Worm (Caenorhabditis elegans): Measurements from ENCODE around the gene F54B3.1.

DNA sequence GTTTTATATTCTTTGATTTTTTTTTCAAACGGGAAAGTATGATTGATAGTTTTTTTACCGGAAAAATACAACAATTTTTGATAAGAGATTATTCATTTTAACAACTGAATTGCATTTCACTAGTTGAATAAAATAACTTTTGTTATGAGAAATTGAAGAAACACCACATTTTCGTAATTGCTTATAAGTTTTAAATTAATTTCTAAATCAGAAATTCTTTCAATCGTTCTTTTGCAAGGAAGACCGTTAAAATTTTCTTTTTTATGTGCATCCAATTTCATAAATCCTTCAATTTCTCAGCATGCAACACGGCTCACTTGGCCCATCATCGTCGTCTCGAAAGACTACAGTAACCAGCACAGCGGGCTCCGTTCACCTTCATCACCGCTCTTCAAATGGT is 28.5 kb upstream of the F54B3.1 start, which contains the start of gene plc-3:
- TF ChIP-seq ref-1 (GFP tag; conservative IDR thresholded peaks at IDR 0.05) (no peak), tab-1 (GFP tag; IDR thresholded peaks at IDR 0.05) (no peak), cog-1 (tag; optimal IDR thresholded peaks at IDR 0.05) (no peak), klf-2 (GFP tag; conservative IDR thresholded peaks at IDR 0.05) (no peak), T22C8.4 (GFP tag; IDR thresholded peaks at IDR 0.05) (no peak), ztf-23 (GFP tag; IDR thresholded peaks at IDR 0.05) (no peak), med-1 (GFP tag; optimal IDR thresholded peaks at IDR 0.05; ENCODE audit: insufficient read depth) (no peak), flt-1 (GFP tag; IDR thresholded peaks at IDR 0.05) (no peak)
